Worm (Caenorhabditis elegans): ENCODE results near the gene ulp-2.
"Not testable (repeated sequence)": the region's sequence is repeated elsewhere in the genome, so short reads cannot be mapped to it uniquely, and the experiment has no call there.

The ulp-2 gene

ce11 chrII:4924729-4925128, 34.9 kb downstream of the ulp-2 start:
- TF ChIP-seq unc-62 (GFP tag; optimal IDR thresholded peaks at IDR 0.05), result no peak
- TF ChIP-seq unc-130 (tag; optimal IDR thresholded peaks at IDR 0.05), result no peak
- no peak for TF ChIP-seq ztf-4 (tag; optimal IDR thresholded peaks at IDR 0.05)
- TF ChIP-seq nhr-85 (tag), result no peak

- TF ChIP-seq elt-3 (tag; optimal IDR thresholded peaks at IDR 0.05), result peak in 1 of 6 experiments; percentile 11
- TF ChIP-seq elt-2 (tag; optimal IDR thresholded peaks at IDR 0.05), result peak; percentile 50
- no peak for TF ChIP-seq C34B4.2 (tag; optimal IDR thresholded peaks at IDR 0.05)
Measured at ce11 chrII:4920608-4921007, 39.1 kb downstream of the ulp-2 start.

ce11 chrII:4918501-4919021, 41.1 kb downstream of the ulp-2 start:
- TF ChIP-seq skn-1 (tag; optimal IDR thresholded peaks at IDR 0.05) (no peak), lin-13 (GFP tag; optimal IDR thresholded peaks at IDR 0.05) (no peak), grh-1 (GFP tag; IDR thresholded peaks at IDR 0.05) (peak; percentile 40), hlh-4 (tag; optimal IDR thresholded peaks at IDR 0.05) (no peak), hpl-2 (GFP tag; optimal IDR thresholded peaks at IDR 0.05) (no peak), tbx-2 (tag; optimal IDR thresholded peaks at IDR 0.05) (peak; percentile 10), nhr-85 (tag) (peak; percentile 93), unc-130 (tag; optimal IDR thresholded peaks at IDR 0.05) (peak; percentile 11), mep-1 (tag; optimal IDR thresholded peaks at IDR 0.05) (no peak), efl-1 (optimal IDR thresholded peaks at IDR 0.05) (no peak), efl-1 (GFP tag; optimal IDR thresholded peaks at IDR 0.05 in 1 of 2) (peak in 1 of 2 experiments; percentile 81), egl-27 (tag; optimal IDR thresholded peaks at IDR 0.05) (no peak), alr-1 (tag; optimal IDR thresholded peaks at IDR 0.05; ENCODE audit: borderline replicate concordance) (no peak), elt-3 (tag; optimal IDR thresholded peaks at IDR 0.05) (peak in 1 of 6 experiments; percentile 26), lsy-2 (tag; optimal IDR thresholded peaks at IDR 0.05) (no peak), lin-39 (tag; optimal IDR thresholded peaks at IDR 0.05) (no peak), lin-14 (GFP tag; optimal IDR thresholded peaks at IDR 0.05) (peak; percentile 47), nhr-77 (tag; optimal IDR thresholded peaks at IDR 0.05) (no peak), C04F5.9 (tag; optimal IDR thresholded peaks at IDR 0.05) (no peak), hlh-17 (GFP tag; optimal IDR thresholded peaks at IDR 0.05; ENCODE audit: borderline replicate concordance) (no peak), lin-35 (GFP tag; optimal IDR thresholded peaks at IDR 0.05) (peak in 1 of 2 experiments; percentile 15), ztf-4 (tag; optimal IDR thresholded peaks at IDR 0.05) (no peak), nhr-76 (tag; optimal IDR thresholded peaks at IDR 0.05) (no peak), blmp-1 (tag; optimal IDR thresholded peaks at IDR 0.05) (peak; percentile 52), xbp-1 (tag; optimal IDR thresholded peaks at IDR 0.05) (no peak), egl-13 (tag; optimal IDR thresholded peaks at IDR 0.05) (no peak), nhr-71 (tag; optimal IDR thresholded peaks at IDR 0.05) (no peak), fkh-4 (tag; optimal IDR thresholded peaks at IDR 0.05; ENCODE audit: borderline replicate concordance) (no peak), ces-1 (GFP tag; optimal IDR thresholded peaks at IDR 0.05) (no peak), nhr-20 (tag; optimal IDR thresholded peaks at IDR 0.05) (peak; percentile 22), fos-1 (tag; optimal IDR thresholded peaks at IDR 0.05) (no peak)

- TF ChIP-seq vab-15, nhr-237, lin-15B (tag; optimal IDR thresholded peaks at IDR 0.05): not testable (repeated sequence)
Measured at ce11 chrII:4916462-4916861, 43.2 kb downstream of the ulp-2 start, which contains the start of gene msp-31. Gene msp-31, minus strand, starts transcription at chrII:4916562.

All from whole organism, L1 larva.